Fruit fly (Drosophila melanogaster) whole organism, pupa: ENCODE results near the gene VhaM9.7-b.

ENCODE experiments used
- CG10348 ChIP-seq: fragments of 200-800 bp; sonication (Bioruptor generic); IDR thresholded peaks from 2 replicates; pipeline ENCODE4 v1.3.6; 2022; ENCODE audit warnings: missing biosample characterization, missing genetic modification characterization
- CG15710 ChIP-seq: fragments of 200-800 bp; sonication (Bioruptor generic); optimal IDR thresholded peaks from 2 replicates; lab custom pipeline; 2018; ENCODE audit warnings: missing biosample characterization, mild to moderate bottlenecking, missing genetic modification characterization, moderate library complexity
- CG8159 ChIP-seq: fragments of 200-800 bp; sonication (Bioruptor generic); optimal IDR thresholded peaks from 3 replicates; lab custom pipeline; 2018; ENCODE audit warnings: missing biosample characterization, mild to moderate bottlenecking, missing genetic modification characterization, moderate library complexity
- Ets98B ChIP-seq: fragments of 200-800 bp; sonication (Bioruptor generic); IDR thresholded peaks from 2 replicates; pipeline ENCODE4 v1.3.6; 2022; ENCODE audit warnings: missing biosample characterization, missing genetic modification characterization
- Pif1B ChIP-seq: fragments of 200-800 bp; sonication (Bioruptor generic); optimal IDR thresholded peaks from 3 replicates; lab custom pipeline; 2016; ENCODE audit warnings: missing biosample characterization, missing genetic modification characterization
- Snoo ChIP-seq: fragments of 200-800 bp; sonication (Bioruptor generic); optimal IDR thresholded peaks from 3 replicates; lab custom pipeline; 2017; ENCODE audit warnings: missing biosample characterization, mild to moderate bottlenecking, missing genetic modification characterization, inconsistent platforms

DNA sequence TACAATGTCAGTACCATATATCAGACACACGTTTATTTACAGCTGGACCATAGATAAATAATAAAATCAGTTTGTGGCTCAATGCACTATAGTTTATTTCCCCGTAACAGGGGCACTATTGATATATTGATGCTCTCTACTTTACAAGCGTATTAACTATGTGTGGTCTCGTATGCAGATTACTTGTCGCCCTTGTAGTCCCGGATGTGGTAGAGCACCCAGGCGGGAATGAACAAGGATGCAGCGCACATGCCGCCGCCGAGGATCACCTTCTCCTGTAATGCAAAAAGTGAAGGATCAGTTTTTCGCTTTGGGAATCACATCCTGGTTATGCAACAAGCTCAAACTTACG lies 793 bp upstream of the VhaM9.7-b start:
- TF ChIP-seq Ets98B (GFP tag; lab: Robert Waterston, UW), result no peak
- no peak for TF ChIP-seq Pif1B (GFP tag; lab: Kevin White, UChicago)
- TF ChIP-seq CG10348 (GFP tag; lab: Robert Waterston, UW), result no peak
- TF ChIP-seq Snoo (tag; lab: Kevin White, UChicago), result no peak
- no peak for TF ChIP-seq CG8159
- no peak for TF ChIP-seq CG15710 (tag; lab: Kevin White, UChicago)
